Worm (Caenorhabditis elegans): ENCODE results near the gene F13H8.2.

- TF ChIP-seq him-1 (tag; optimal IDR thresholded peaks at IDR 0.05): no peak
- TF ChIP-seq dao-5 (tag; optimal IDR thresholded peaks at IDR 0.05): no peak
- no peak for TF ChIP-seq W03F9.2 (tag; optimal IDR thresholded peaks at IDR 0.05)
Measured at ce11 chrII:6262222-6262621, 7.9 kb upstream of the F13H8.2 start, which contains the start of gene F13H8.12.

Measured in whole organism, L4/young adult.